Worm (Caenorhabditis elegans) whole organism, L3 larva: ENCODE measurements around the gene sri-31.

ENCODE experiments used
- R02D3.7 ChIP-seq: fragments of 150-350 bp; optimal IDR thresholded peaks from 2 replicates; lab custom pipeline; 2014; ENCODE audit warnings: missing biosample characterization, missing genetic modification characterization
- ceh-28 ChIP-seq: fragments of 150-350 bp; optimal IDR thresholded peaks from 2 replicates; lab custom pipeline; 2014; ENCODE audit warnings: missing biosample characterization, missing genetic modification reagents, missing genetic modification characterization
- egl-27 ChIP-seq: sonication (generic microtip); optimal IDR thresholded peaks from 4 replicates; lab custom pipeline; 2017; ENCODE audit warnings: missing biosample characterization, missing genetic modification reagents, missing genetic modification characterization
- elt-3 ChIP-seq, 3 experiments: fragments of 150-350 bp in 1 of 3; sonication (generic microtip) in 2 of 3; optimal IDR thresholded peaks; 2 replicates in 2 of 3; 4 replicates in 1 of 3; lab custom pipeline; 2014 to 2017; ENCODE audit warnings: missing biosample characterization in 3 of 3, missing genetic modification characterization in 3 of 3
- fkh-2 ChIP-seq: fragments of 150-350 bp; optimal IDR thresholded peaks from 2 replicates; lab custom pipeline; 2014; ENCODE audit warnings: missing biosample characterization, missing genetic modification reagents, missing genetic modification characterization
- fos-1 ChIP-seq: fragments of 150-350 bp; optimal IDR thresholded peaks from 2 replicates; lab custom pipeline; 2014; ENCODE audit warnings: missing biosample characterization, missing genetic modification characterization
- nfya-1 ChIP-seq: sonication (generic microtip); optimal IDR thresholded peaks from 2 replicates; lab custom pipeline; 2017; ENCODE audit warnings: missing genetic modification characterization, mild to moderate bottlenecking, missing compliant biosample characterization, antibody characterized with exemption, moderate library complexity; ENCODE audit not compliant: insufficient read depth
- nhr-11 ChIP-seq: fragments of 150-350 bp; optimal IDR thresholded peaks from 2 replicates; lab custom pipeline; 2014; ENCODE audit warnings: missing biosample characterization, missing genetic modification characterization
- nhr-28 ChIP-seq: fragments of 150-350 bp; optimal IDR thresholded peaks from 2 replicates; lab custom pipeline; 2014; ENCODE audit warnings: missing biosample characterization, missing genetic modification characterization
- nhr-43 ChIP-seq: sonication (generic microtip); optimal IDR thresholded peaks from 2 replicates; lab custom pipeline; 2016; ENCODE audit warnings: mild to moderate bottlenecking, missing genetic modification characterization, missing compliant biosample characterization; ENCODE audit not compliant: poor library complexity, severe bottlenecking
- pha-4 ChIP-seq: fragments of 150-350 bp; optimal IDR thresholded peaks from 2 replicates; lab custom pipeline; 2014; ENCODE audit warnings: missing biosample characterization, missing genetic modification reagents, missing genetic modification characterization
- sea-2 ChIP-seq: fragments of 150-350 bp; sonication (generic microtip); optimal IDR thresholded peaks from 4 replicates; lab custom pipeline; 2014; ENCODE audit warnings: missing biosample characterization, missing genetic modification reagents, missing genetic modification characterization
- unc-39 ChIP-seq: sonication (generic microtip); optimal IDR thresholded peaks from 4 replicates; lab custom pipeline; 2017; ENCODE audit warnings: missing biosample characterization, missing genetic modification characterization

DNA sequence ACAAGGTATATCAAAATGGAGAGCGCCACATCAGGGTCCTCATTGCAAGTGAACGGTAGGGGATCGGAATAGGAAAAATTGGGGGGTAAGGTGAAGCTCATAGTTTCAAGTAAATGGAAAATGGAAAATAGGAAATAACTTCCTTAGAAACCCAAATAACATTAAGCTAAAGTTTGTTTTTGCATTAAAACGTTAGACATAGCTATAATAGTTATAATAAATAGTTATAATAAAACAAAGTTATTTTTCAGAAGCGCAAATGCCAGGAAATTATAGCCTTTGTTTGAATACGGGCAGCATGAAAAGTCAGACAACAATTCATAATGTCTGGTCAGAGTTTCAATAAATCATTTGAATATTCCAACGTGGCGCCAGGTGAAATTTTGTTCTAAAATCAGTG, 49.7 kb downstream of the sri-31 start, which contains the start of gene srg-24:
- TF ChIP-seq fos-1 (no peak), unc-39 (no peak), nhr-43 (tag; lab: Kevin White, UChicago) (no peak), ceh-28 (no peak), nhr-11 (no peak), nfya-1 (tag; lab: Kevin White, UChicago) (no peak), elt-3 (tag; optimal IDR thresholded peaks at IDR 0.05; lab: Kevin White, UChicago) (no peak), egl-27 (tag; lab: Kevin White, UChicago) (no peak), R02D3.7 (tag; lab: Kevin White, UChicago) (no peak), sea-2 (GFP tag; lab: Kevin White, UChicago) (no peak), nhr-28 (tag; lab: Kevin White, UChicago) (no peak), pha-4 (tag; lab: Kevin White, UChicago) (no peak), fkh-2 (tag; lab: Kevin White, UChicago) (no peak)
